Worm (Caenorhabditis elegans) whole organism, late embryonic: ENCODE results near the gene spp-7.

ENCODE experiments used
- che-1 ChIP-seq: sonication (generic microtip); optimal IDR thresholded peaks from 2 replicates; lab custom pipeline; 2016; ENCODE audit warnings: mild to moderate bottlenecking, missing genetic modification characterization, missing compliant biosample characterization
- elt-2 ChIP-seq: sonication (generic microtip); optimal IDR thresholded peaks from 2 replicates; lab custom pipeline; 2016; ENCODE audit warnings: missing genetic modification reagents, missing genetic modification characterization, missing compliant biosample characterization
- hlh-30 ChIP-seq: sonication (generic microtip); optimal IDR thresholded peaks from 2 replicates; lab custom pipeline; 2017; ENCODE audit warnings: antibody characterized with exemption, missing genetic modification characterization, missing compliant biosample characterization; ENCODE audit not compliant: insufficient read depth

- TF ChIP-seq elt-2 (tag; lab: Kevin White, UChicago), result no peak
- no peak for TF ChIP-seq che-1 (tag; lab: Kevin White, UChicago)
- no peak for TF ChIP-seq hlh-30 (tag; lab: Kevin White, UChicago)
These were observed 33.0 kb downstream of the spp-7 start, which contains the start of gene F41H10.1 for ce11 chrIV:5382609-5383008.
